Worm (Caenorhabditis elegans): ENCODE results near the gene F43E12.1.

- TF ChIP-seq unc-86 (tag; optimal IDR thresholded peaks at IDR 0.05), result no peak
- no peak for TF ChIP-seq sdc-2 (tag; optimal IDR thresholded peaks at IDR 0.05)
- no peak for TF ChIP-seq ets-4 (tag; optimal IDR thresholded peaks at IDR 0.05)
- TF ChIP-seq ceh-9 (tag; optimal IDR thresholded peaks at IDR 0.05), result no peak
- no peak for TF ChIP-seq ceh-34 (tag; optimal IDR thresholded peaks at IDR 0.05)
- no peak for TF ChIP-seq npax-4 (tag; optimal IDR thresholded peaks at IDR 0.05)
- no peak for TF ChIP-seq ceh-31 (tag; optimal IDR thresholded peaks at IDR 0.05)
- TF ChIP-seq fkh-10 (GFP tag; optimal IDR thresholded peaks at IDR 0.05), result no peak
- TF ChIP-seq unc-55 (GFP tag; optimal IDR thresholded peaks at IDR 0.05), result no peak
Observed at ce11 chrX:7155879-7156278, 21.6 kb upstream of the F43E12.1 start, which contains the start of gene C54D1.7.
